Worm (Caenorhabditis elegans) whole organism, L4/young adult: ENCODE measurements around the gene Y44A6C.2.

Experiments used
- W03F9.2 ChIP-seq: fragments of 150-350 bp; optimal IDR thresholded peaks from 2 replicates; lab custom pipeline; 2014; ENCODE audit warnings: missing biosample characterization, missing genetic modification characterization
- dao-5 ChIP-seq: sonication (generic microtip); optimal IDR thresholded peaks from 2 replicates; lab custom pipeline; 2016; ENCODE audit warnings: missing genotype, missing genetic modification characterization, moderate library complexity, missing compliant biosample characterization
- him-1 ChIP-seq: sonication (generic microtip); optimal IDR thresholded peaks from 2 replicates; lab custom pipeline; 2016; ENCODE audit warnings: missing genotype, missing genetic modification reagents, missing genetic modification characterization, missing compliant biosample characterization

Y44A6C.2 gene

DNA sequence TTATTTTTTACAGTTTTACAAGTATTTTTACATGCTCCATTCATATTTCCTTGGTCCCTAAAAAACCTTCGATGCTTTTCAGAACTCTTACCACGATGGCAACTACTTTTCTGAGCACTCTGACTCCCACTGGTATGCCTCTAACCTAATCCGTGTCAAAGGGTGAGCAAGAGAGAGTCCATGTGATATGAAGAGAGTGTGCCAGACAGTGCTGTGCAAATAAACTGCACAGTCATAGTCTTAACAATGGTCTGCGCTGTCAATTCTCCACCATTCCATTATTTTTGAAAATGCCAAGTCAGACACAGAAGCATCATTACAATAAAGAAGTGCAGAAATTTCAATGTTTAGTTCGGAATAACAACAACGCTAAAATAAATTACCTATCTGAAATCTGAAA is 23.2 kb downstream of the Y44A6C.2 start:
- no peak for TF ChIP-seq dao-5 (tag; lab: Kevin White, UChicago)
- no peak for TF ChIP-seq W03F9.2
- no peak for TF ChIP-seq him-1 (tag; lab: Kevin White, UChicago)

DNA sequence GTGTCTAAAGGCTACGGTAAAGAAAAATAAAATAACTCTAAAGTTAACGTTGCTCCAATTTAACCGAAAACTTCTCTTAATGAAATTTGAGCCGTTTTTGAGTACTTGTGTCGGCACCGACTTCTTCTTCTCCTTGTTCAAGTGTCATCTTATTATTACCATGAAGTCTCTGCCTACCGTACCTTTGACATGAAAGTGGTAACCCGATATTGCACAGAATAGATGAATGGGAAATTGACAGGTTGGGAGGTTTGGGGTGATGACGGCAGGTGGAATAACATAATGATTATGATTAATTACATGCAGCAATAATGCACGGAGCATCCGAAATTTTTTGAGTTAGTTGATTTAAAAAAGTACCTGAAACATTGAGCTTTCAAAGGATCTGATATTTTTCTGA is 24.8 kb downstream of the Y44A6C.2 start:
- TF ChIP-seq dao-5 (tag; lab: Kevin White, UChicago), result no peak
- no peak for TF ChIP-seq him-1 (tag; lab: Kevin White, UChicago)
- no peak for TF ChIP-seq W03F9.2

DNA sequence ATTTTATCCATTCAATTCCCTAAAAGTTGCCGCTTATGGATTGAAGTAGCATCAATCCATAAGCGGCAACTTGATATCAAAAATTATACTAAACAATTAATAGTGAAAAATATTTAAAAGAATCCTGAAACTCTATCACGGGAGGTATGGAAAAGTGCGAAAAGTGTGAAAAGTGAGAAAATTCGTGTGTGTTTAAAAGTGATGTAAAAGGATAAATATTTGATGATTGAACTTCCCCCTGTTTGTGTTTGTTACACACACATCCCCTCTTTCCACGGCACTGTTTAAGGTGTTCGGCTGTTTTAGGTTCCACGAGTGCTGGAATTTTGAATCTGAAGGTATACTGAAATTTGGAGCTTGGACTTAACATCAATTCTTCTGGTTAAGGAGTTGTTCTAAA is 25.9 kb downstream of the Y44A6C.2 start:
- no peak for TF ChIP-seq W03F9.2
- TF ChIP-seq dao-5 (tag; lab: Kevin White, UChicago), result no peak
- TF ChIP-seq him-1 (tag; lab: Kevin White, UChicago), result no peak

DNA sequence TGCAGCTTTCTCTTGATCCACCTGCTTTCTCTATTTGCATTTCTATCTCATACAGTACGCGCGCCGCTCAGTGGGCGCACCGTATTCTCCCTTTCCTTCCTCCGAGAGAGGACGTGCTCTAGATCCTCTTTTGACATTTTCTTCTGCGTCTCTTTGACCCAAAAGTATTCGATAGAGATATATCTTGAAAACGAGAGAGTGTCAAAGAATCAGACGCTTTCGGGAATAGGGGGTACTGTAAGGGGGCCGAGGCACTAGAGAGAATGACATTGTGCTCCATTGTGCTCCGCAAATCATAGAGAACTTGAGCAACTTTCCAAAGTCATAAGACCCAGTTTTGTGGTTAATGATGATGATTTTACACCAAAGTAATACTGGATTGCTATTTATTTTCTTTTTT is 27.1 kb downstream of the Y44A6C.2 start:
- no peak for TF ChIP-seq W03F9.2

DNA sequence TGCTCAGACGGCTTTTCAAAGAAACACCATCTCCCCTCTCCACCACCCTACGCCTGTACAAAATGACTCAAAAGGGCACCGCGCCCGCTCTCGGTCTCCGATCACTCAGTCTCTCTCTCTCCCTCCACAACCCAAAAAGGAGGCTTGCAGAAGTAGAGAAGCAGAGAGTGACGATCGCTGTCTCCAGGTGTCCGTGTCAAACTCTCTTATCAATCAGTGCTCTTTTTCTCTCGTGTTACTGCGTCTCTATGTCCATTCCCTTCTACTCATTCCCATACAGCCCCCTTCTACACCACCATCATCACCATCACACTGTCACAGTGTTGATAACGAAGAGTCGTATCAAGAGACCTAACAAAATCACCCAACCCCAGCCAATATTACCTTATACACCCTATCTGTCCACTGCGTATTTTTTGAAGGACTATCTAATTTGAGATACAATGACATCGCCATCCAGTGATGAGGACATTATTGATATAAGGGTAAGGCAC is 30.6 kb downstream of the Y44A6C.2 start, which contains the start of gene pha-4:
Gene pha-4, plus strand, starts transcription at position 444 of the 494 bp plus-strand sequence.
- no peak for TF ChIP-seq W03F9.2
- no peak for TF ChIP-seq him-1 (tag; lab: Kevin White, UChicago)
- no peak for TF ChIP-seq dao-5 (tag; lab: Kevin White, UChicago)

DNA sequence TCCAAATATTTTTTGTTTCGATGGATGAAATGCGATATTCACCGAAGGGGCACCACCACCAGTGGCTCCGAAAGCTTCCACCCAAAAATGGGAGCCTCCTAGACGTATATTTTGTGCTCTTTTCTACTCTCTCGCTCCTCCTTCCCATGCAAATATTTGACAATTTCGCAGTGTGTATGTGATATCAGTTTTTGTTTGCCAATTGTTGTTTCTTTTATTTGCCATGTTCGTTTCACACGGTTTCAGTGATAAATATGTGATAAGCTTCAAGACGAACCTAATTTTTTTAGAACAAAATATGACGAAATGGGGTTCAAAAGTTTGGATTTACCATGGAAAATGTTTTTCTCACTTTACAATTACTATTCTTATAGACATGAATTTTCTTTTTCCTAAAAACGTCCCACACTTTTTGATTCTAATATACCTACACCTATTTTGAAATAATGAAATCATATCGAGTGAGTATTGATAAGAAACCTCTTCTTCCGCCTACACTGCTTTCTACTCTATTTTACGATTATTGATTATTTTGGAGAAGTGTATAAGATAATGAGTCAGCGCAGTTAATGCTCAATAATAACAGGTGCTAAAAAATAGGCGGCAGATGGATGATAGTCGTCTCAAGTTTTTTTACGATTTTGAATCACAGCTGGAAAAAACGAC is 31.9 kb downstream of the Y44A6C.2 start:
- TF ChIP-seq him-1 (tag; lab: Kevin White, UChicago) (no peak), W03F9.2 (no peak), dao-5 (tag; lab: Kevin White, UChicago) (no peak)

DNA sequence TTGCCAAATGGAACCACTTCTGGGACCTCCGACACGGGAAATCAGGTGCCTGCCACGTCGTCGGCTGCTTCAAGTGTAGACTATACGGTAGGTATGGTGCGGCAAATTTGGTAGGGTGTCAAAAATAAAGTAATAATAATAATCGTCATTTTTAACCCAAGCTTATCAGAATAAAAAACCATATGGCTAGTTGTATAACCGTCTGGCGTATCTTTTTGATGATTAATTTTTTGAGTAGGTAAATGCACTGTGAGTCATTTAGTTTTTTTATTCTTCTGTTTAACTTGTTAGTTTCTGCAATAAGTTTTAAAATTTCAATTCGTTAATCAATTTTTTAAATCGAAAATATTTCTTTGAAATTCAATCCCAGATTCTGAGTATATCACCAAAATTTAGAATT is 33.5 kb downstream of the Y44A6C.2 start:
- TF ChIP-seq dao-5 (tag; lab: Kevin White, UChicago), result no peak

DNA sequence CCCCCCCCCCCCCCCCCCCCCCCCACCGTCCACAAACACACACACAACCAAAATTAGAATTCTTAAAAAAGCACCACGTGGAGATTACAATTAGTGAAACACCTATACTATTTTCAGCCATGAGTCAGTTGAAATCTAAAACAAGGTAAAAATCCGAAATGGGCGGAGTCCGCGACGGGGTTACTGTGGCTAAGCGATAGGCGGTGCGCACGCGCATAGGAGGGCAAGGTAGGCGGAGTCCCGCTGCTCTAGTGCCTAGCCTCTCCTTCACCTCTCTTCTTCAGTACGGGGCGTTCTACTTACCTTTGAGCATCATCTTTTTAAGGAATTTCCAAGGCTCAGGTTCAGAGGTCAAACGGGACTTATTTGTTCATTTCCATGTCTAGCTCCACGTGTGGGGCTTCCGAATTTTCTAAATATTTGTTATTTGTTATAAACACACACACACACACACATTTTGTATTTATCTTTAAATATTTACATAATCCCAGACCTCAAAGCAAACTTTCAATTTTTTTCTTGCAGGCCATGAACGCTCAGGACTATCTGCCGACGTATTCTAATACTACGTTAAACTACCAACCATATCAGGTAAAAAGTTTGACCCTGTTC is 34.5 kb downstream of the Y44A6C.2 start:
- TF ChIP-seq dao-5 (tag; lab: Kevin White, UChicago) (no peak), W03F9.2 (no peak), him-1 (tag; lab: Kevin White, UChicago) (no peak)

DNA sequence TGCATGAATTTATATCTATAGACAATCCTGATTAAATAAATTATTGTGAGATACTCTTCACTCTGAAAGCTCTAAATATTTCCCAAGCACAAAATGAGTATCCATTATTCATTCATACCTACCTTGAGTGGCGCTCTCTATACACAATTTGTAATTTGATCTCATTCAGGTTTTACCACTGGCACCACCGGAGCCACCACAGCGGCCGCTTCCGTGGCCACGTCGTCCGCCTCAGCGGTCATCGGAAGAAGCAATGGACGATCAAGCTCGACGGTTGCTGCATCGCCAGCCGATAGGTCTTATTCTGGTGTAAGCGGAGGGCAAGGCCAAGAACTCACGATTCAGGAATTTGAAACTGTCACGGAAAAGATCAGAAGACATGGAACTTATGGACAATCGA is 35.2 kb downstream of the Y44A6C.2 start:
- no peak for TF ChIP-seq him-1 (tag; lab: Kevin White, UChicago)
- TF ChIP-seq dao-5 (tag; lab: Kevin White, UChicago), result no peak
- TF ChIP-seq W03F9.2, result no peak

DNA sequence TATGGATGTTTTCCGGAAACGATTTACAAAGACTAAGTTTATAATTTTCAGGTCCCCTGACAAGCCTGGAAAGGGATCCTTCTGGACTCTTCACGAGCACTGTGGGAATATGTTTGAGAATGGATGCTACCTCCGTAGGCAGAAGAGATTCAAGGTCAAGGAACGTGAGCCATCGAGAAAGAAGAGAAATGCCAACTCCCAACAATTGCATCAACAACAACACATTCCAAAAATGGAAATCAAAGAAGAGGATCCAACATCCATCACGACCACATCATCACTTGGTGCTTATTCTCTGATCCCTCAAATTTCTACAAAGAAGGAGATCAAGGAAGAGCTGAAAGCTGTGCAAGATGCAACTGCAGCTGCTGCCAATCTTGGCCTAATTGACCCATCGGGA is 36.1 kb downstream of the Y44A6C.2 start:
- no peak for TF ChIP-seq him-1 (tag; lab: Kevin White, UChicago)
- TF ChIP-seq W03F9.2, result no peak
- no peak for TF ChIP-seq dao-5 (tag; lab: Kevin White, UChicago)

DNA sequence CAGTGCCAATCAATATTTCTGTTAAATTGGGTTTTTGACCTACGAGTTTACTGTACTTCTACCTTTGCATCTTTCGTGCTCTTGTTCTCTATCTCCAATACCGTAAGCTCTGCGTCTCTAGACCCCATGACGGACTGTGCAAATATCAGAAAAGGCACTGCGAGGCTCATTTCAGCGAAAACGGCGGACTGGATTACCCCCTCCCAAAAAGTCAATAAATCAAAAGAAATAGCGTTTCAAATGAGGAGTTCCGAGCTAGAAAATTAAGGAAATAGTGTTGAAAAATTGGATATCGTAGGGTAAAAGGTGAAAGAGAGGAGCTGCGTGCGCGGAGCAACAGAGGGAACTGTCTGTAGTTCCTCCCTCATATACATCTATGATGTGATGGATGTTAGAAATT is 39.7 kb downstream of the Y44A6C.2 start:
- TF ChIP-seq dao-5 (tag; lab: Kevin White, UChicago) (no peak), W03F9.2 (no peak), him-1 (tag; lab: Kevin White, UChicago) (no peak)

DNA sequence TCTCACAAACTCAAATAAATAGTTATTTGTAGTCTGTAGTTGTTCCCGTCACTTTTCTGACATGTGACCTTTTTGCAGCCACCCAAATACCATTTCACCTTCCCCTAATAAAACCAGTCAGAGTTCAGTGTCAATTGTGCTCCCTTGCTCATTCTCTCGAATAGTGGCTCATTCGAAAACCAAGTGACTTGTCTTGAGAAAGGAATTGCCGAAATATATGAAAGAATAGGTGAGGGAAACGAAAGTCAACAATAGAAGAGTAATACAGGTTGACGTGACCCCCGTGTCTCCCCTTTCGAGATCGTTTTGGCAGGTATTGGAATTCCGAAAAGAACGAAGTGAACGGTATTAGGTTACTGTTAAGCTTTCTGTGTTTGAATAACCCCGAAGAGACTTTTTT is 41.2 kb downstream of the Y44A6C.2 start:
- no peak for TF ChIP-seq him-1 (tag; lab: Kevin White, UChicago)
- TF ChIP-seq W03F9.2, result no peak
- no peak for TF ChIP-seq dao-5 (tag; lab: Kevin White, UChicago)

DNA sequence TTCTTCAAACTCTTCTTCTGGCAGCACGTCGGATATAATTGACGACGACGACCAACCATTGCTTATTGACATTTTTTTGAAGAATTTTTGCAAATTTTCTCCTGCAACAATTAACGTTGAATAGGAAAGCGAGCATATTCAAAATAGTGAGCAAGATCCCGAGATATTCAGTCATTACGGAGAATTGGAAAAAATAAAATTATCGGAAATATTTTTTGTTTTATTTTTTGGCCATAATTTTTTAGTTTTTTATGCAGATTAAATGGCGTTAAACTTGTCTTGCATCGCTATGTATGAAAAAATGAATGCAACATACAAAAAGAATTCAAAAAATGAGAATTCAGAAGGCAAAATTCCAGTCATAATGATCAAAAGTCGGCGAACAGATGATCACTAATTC is 48.0 kb downstream of the Y44A6C.2 start, which contains the start of gene elp-1:
Gene elp-1, minus strand, starts transcription at position 101 of the 400 bp plus-strand sequence.
- TF ChIP-seq W03F9.2 (no peak), dao-5 (tag; lab: Kevin White, UChicago) (no peak), him-1 (tag; lab: Kevin White, UChicago) (no peak)

DNA sequence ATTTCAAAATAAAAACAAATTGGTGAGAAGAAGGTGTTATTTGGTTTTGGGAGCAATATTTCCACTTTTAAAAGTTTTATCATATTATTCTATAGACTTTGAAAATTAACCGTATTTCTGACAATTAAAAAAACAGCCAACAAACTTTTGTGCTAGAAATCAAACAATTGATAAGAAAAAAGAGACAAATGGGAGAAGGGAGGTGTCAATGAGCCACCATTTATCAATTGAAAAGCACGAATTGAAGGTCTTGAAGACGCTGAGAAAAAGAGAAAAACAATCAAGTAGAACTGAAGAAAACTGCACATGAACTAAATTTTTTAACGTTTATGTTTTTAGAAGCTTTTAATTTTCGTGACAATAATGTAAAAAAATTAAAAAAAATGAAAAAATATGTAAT is 48.8 kb downstream of the Y44A6C.2 start:
- TF ChIP-seq dao-5 (tag; lab: Kevin White, UChicago) (no peak), him-1 (tag; lab: Kevin White, UChicago) (no peak), W03F9.2 (peak; percentile 8)

DNA sequence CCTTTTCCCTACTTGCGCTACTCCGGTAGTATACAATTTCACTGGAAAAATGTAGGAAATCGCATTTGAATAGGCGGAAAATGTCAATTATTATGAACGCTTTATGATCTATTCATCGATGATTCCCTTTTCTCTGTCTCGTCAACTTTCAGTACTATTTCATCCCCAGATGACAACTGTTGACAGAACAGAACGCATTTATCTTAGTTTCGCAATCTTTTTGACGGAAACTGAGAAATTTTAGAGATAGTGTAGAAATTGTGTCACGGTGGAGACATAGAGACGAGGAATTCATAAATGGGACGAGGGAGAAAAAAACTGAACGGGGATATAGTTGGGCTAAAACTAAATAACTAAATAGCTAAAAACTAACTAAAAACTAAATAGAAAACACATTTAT is 49.7 kb downstream of the Y44A6C.2 start:
- no peak for TF ChIP-seq dao-5 (tag; lab: Kevin White, UChicago)
- TF ChIP-seq W03F9.2, result no peak
- no peak for TF ChIP-seq him-1 (tag; lab: Kevin White, UChicago)
